Fruit fly (Drosophila melanogaster) whole organism, prepupa: ENCODE results near the gene Ost48.
A peak's percentile ranks its signal among the peaks of the same experiment; 100 is the strongest.

Experiments used
- Blimp-1 ChIP-seq: fragments of 200-800 bp; sonication (Bioruptor generic); optimal IDR thresholded peaks from 3 replicates; lab custom pipeline; 2017; ENCODE audit warnings: missing biosample characterization, missing genetic modification characterization, mild to moderate bottlenecking, moderate library complexity, missing genetic modification reagents
- CG11294 ChIP-seq: fragments of 200-800 bp; sonication (Bioruptor generic); IDR thresholded peaks from 2 replicates; pipeline ENCODE4 v1.3.6; 2022; ENCODE audit warnings: missing biosample characterization, missing genetic modification characterization
- CG11762 ChIP-seq: fragments of 200-800 bp; sonication (Bioruptor generic); optimal IDR thresholded peaks from 3 replicates; lab custom pipeline; 2016; ENCODE audit warnings: missing biosample characterization, missing genetic modification characterization; ENCODE audit not compliant: insufficient read depth
- CG15336 ChIP-seq: fragments of 200-800 bp; sonication (Bioruptor generic); IDR thresholded peaks from 2 replicates; pipeline ENCODE4 v1.3.6; 2022; ENCODE audit warnings: missing biosample characterization, missing genetic modification characterization
- CG1621 ChIP-seq: fragments of 200-800 bp; sonication (Bioruptor generic); optimal IDR thresholded peaks from 3 replicates; lab custom pipeline; 2018; ENCODE audit warnings: missing biosample characterization, mild to moderate bottlenecking, missing genetic modification characterization
- CG32006 ChIP-seq: fragments of 200-800 bp; sonication (Bioruptor generic); optimal IDR thresholded peaks from 3 replicates; lab custom pipeline; 2017; ENCODE audit warnings: missing biosample characterization, mild to moderate bottlenecking, missing genetic modification characterization
- CG34406 ChIP-seq: fragments of 200-800 bp; sonication (Bioruptor generic); optimal IDR thresholded peaks from 3 replicates; lab custom pipeline; 2016; ENCODE audit warnings: missing biosample characterization, missing genetic modification characterization
- CG6163 ChIP-seq: fragments of 200-800 bp; sonication (Bioruptor generic); IDR thresholded peaks from 3 replicates; pipeline ENCODE4 v1.3.6; 2022; ENCODE audit warnings: missing biosample characterization, missing genetic modification characterization
- CG6808 ChIP-seq: fragments of 200-800 bp; sonication (Bioruptor generic); optimal IDR thresholded peaks from 3 replicates; lab custom pipeline; 2017; ENCODE audit warnings: missing biosample characterization, missing genetic modification characterization, mild to moderate bottlenecking, moderate library complexity, missing genetic modification reagents
- CG7368 ChIP-seq: fragments of 200-800 bp; sonication (Bioruptor generic); optimal IDR thresholded peaks from 3 replicates; lab custom pipeline; 2016; ENCODE audit warnings: missing biosample characterization, missing genetic modification characterization
- CG8319 ChIP-seq: fragments of 200-800 bp; sonication (Bioruptor generic); optimal IDR thresholded peaks from 3 replicates; lab custom pipeline; 2016; ENCODE audit warnings: missing biosample characterization, missing genetic modification characterization
- CG9139 ChIP-seq: fragments of 200-800 bp; sonication (Bioruptor generic); optimal IDR thresholded peaks from 3 replicates; lab custom pipeline; 2017; ENCODE audit warnings: missing biosample characterization, mild to moderate bottlenecking, missing genetic modification characterization
- Eip78C ChIP-seq: fragments of 200-800 bp; sonication (Bioruptor generic); peaks from one replicate; lab custom pipeline; 2016; ENCODE audit warnings: missing biosample characterization, missing genetic modification characterization
- Eip93F ChIP-seq: fragments of 200-800 bp; sonication (Bioruptor generic); optimal IDR thresholded peaks from 2 replicates; lab custom pipeline; 2016; ENCODE audit warnings: missing biosample characterization, mild to moderate bottlenecking, missing genetic modification characterization
- Ets21C ChIP-seq: fragments of 200-800 bp; sonication (Bioruptor generic); optimal IDR thresholded peaks from 3 replicates; lab custom pipeline; 2016; ENCODE audit warnings: missing biosample characterization, missing genetic modification characterization
- Gug ChIP-seq: fragments of 200-800 bp; sonication (Bioruptor generic); IDR thresholded peaks from 2 replicates; pipeline ENCODE4 v1.3.6; 2022; ENCODE audit warnings: missing biosample characterization, missing genetic modification characterization
- Hr39 ChIP-seq: fragments of 200-800 bp; sonication (Bioruptor generic); optimal IDR thresholded peaks from 2 replicates; lab custom pipeline; 2016; ENCODE audit warnings: missing biosample characterization, missing genetic modification characterization
- Lpt ChIP-seq: fragments of 200-800 bp; sonication (Bioruptor generic); optimal IDR thresholded peaks from 3 replicates; lab custom pipeline; 2016; ENCODE audit warnings: missing biosample characterization, missing genetic modification characterization
- Sox102F ChIP-seq: fragments of 200-800 bp; sonication (Bioruptor generic); optimal IDR thresholded peaks from 2 replicates; lab custom pipeline; 2016; ENCODE audit warnings: missing biosample characterization, mild to moderate bottlenecking, missing genetic modification characterization
- achi ChIP-seq: fragments of 200-800 bp; sonication (Bioruptor generic); optimal IDR thresholded peaks from 3 replicates; lab custom pipeline; 2016; ENCODE audit warnings: missing biosample characterization, missing genetic modification characterization
- dac ChIP-seq: fragments of 200-800 bp; sonication (Bioruptor generic); optimal IDR thresholded peaks from 2 replicates; lab custom pipeline; 2017; ENCODE audit warnings: missing biosample characterization, mild to moderate bottlenecking, missing genetic modification characterization
- dsx ChIP-seq: fragments of 200-800 bp; optimal IDR thresholded peaks from 3 replicates; lab custom pipeline; 2019; ENCODE audit warnings: missing biosample characterization, mild to moderate bottlenecking, missing genetic modification characterization, moderate library complexity; ENCODE audit not compliant: poor library complexity, severe bottlenecking
- eg ChIP-seq: fragments of 200-800 bp; sonication (Bioruptor generic); IDR thresholded peaks from 3 replicates; pipeline ENCODE4 v1.3.6; 2022; ENCODE audit warnings: missing biosample characterization, missing genetic modification characterization
- esn ChIP-seq: fragments of 200-800 bp; sonication (Bioruptor generic); optimal IDR thresholded peaks from 2 replicates; lab custom pipeline; 2016; ENCODE audit warnings: missing biosample characterization, mild to moderate bottlenecking, missing genetic modification characterization, moderate library complexity
- fd59A ChIP-seq: fragments of 200-800 bp; sonication (Bioruptor generic); optimal IDR thresholded peaks from 2 replicates; lab custom pipeline; 2017; ENCODE audit warnings: missing biosample characterization, mild to moderate bottlenecking, missing genetic modification characterization, missing genetic modification reagents
- fkh ChIP-seq: fragments of 200-800 bp; sonication (Bioruptor generic); optimal IDR thresholded peaks from 3 replicates; lab custom pipeline; 2017; ENCODE audit warnings: missing biosample characterization, mild to moderate bottlenecking, missing genetic modification characterization, moderate library complexity
- lz ChIP-seq: fragments of 200-800 bp; sonication (Bioruptor generic); optimal IDR thresholded peaks from 3 replicates; lab custom pipeline; 2016; ENCODE audit warnings: missing biosample characterization, missing genetic modification characterization
- net ChIP-seq: fragments of 200-800 bp; sonication (Bioruptor generic); optimal IDR thresholded peaks from 3 replicates; lab custom pipeline; 2016; ENCODE audit warnings: missing biosample characterization, missing genetic modification characterization
- salr ChIP-seq, 2 experiments: fragments of 200-800 bp; sonication (Bioruptor generic); optimal IDR thresholded peaks; 3 replicates each; lab custom pipeline; 2016 to 2018; ENCODE audit warnings: missing biosample characterization in 2 of 2, missing genetic modification characterization in 2 of 2, mild to moderate bottlenecking in 1 of 2
- spab ChIP-seq: fragments of 200-800 bp; sonication (Bioruptor generic); optimal IDR thresholded peaks from 2 replicates; lab custom pipeline; 2017; ENCODE audit warnings: missing biosample characterization, mild to moderate bottlenecking, missing genetic modification characterization, missing genetic modification reagents
- ss ChIP-seq, 2 experiments: fragments of 200-800 bp; sonication (Bioruptor generic); optimal IDR thresholded peaks; 2 replicates in 1 of 2; 3 replicates in 1 of 2; lab custom pipeline; 2017 to 2018; ENCODE audit warnings: mild to moderate bottlenecking in 2 of 2, missing biosample characterization in 2 of 2, missing genetic modification characterization in 2 of 2, moderate library complexity in 1 of 2
- vri ChIP-seq: fragments of 200-800 bp; sonication (Bioruptor generic); optimal IDR thresholded peaks from 3 replicates; lab custom pipeline; 2016; ENCODE audit warnings: missing biosample characterization, mild to moderate bottlenecking, missing genetic modification characterization

Ost48 gene

DNA sequence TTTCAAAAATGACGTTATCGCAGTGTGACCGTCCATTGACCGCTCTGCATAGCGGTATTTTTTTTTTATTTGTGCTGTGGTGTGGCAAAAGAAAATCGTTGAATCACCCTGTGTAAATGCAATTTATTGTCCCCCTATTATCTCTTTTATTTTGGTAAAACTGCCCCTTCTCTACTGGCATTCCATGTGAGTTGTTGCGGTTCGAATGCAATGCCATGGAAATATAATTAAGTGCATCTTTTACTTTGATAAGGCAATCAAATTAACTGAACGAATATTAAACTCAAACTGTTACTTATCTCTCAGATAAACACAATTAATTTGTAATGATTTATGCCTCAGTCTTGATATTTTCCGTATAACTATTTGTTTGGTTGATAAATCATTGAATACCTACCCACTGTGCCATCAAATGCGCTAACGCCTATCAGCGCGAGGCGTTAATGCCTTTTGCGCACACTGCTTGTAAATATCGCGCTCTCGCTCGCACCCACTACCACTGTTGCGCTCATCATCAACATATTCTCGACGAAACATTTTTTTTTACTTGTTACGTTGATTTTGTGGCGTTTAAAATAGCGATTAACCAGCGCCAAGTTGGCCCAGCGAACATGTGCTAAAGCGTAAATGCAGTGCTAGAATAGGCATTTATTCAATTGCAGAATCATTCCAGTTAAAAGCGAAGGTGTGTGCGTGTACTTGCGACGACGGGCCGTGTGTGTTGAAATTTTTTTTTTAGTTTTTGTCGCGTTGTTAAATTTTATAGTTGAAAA is 49.1 kb downstream of the Ost48 start (continued):
- TF ChIP-seq fd59A (no peak), salr (GFP tag; optimal IDR thresholded peaks at IDR 0.05; lab: Kevin White, UChicago) (peak; percentile 1 to 46), CG9139 (GFP tag; lab: Kevin White, UChicago) (no peak), CG7368 (GFP tag; lab: Kevin White, UChicago) (no peak), Ets21C (peak; percentile 61), CG32006 (GFP tag; lab: Kevin White, UChicago) (peak; percentile 66), eg (GFP tag; lab: Robert Waterston, UW) (no peak), CG15336 (GFP tag; lab: Robert Waterston, UW) (peak; percentile 36; the same call in 1 of the 2 replicates), Lpt (no peak), CG8319 (GFP tag; lab: Kevin White, UChicago) (peak; percentile 16), fkh (peak; percentile 75), CG1621 (tag; lab: Kevin White, UChicago) (peak; percentile 16), Gug (GFP tag; lab: Robert Waterston, UW) (peak; percentile 18; the same call in 1 of the 2 replicates), Hr39 (peak; percentile 71), ss (GFP tag; optimal IDR thresholded peaks at IDR 0.05; lab: Kevin White, UChicago) (peak in 1 of 2 experiments; percentile 25), CG6163 (GFP tag; lab: Robert Waterston, UW) (peak; percentile 22; the same call in 1 of the 3 replicates), CG11762 (peak; percentile 39), Eip93F (no peak), CG6808 (GFP tag; lab: Kevin White, UChicago) (no peak), dac (GFP tag; lab: Kevin White, UChicago) (peak; percentile 9), esn (peak; percentile 59), net (GFP tag; lab: Kevin White, UChicago) (peak; percentile 57), CG34406 (GFP tag; lab: Kevin White, UChicago) (peak; percentile 21), Sox102F (no peak), CG11294 (no peak), lz (GFP tag; lab: Kevin White, UChicago) (peak; percentile 55), Blimp-1 (no peak), Eip78C (GFP tag; lab: Kevin White, UChicago) (peak; percentile 81), vri (GFP tag; lab: Kevin White, UChicago) (no peak), dsx (GFP tag; lab: Kevin White, UChicago) (no peak), achi (GFP tag; lab: Kevin White, UChicago) (peak; percentile 67)

DNA sequence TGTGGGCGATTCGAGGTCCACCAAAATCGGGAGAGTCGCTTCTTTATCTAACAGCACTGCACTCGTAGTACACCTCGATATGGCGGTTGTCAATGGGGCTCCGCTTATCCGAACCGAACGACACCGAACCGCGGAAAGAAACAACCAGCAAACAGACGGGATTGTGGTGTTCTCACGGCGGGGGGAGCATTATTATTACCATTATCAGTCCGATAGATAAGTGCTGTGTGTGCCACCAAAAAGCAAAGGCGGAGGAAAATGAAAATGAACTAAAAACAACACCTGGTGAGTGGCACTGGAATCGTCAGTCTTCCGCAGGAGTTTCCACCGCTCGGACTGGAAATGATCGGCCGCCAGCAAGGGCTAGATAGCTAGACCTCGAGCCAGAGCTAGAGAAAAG is 49.9 kb downstream of the Ost48 start, which contains the start of gene AP-1gamma:
Gene AP-1gamma (plus strand): TSS at position 305 of the 400 bp plus-strand sequence.
- no peak for TF ChIP-seq spab (GFP tag; lab: Kevin White, UChicago)
- TF ChIP-seq vri (GFP tag; lab: Kevin White, UChicago): peak; percentile 22
